Worm (Caenorhabditis elegans) whole organism, young adult: ENCODE measurements around the gene srbc-33.

Experiments
- D2030.7 ChIP-seq: fragments of 200-800 bp; sonication (Bioruptor generic); IDR thresholded peaks from 2 replicates; pipeline ENCODE4 v1.3.6; 2022; ENCODE audit warnings: missing genetic modification reagents, missing genetic modification characterization, missing compliant biosample characterization
- F10E7.11 ChIP-seq: sonication (generic microtip); optimal IDR thresholded peaks from 2 replicates; lab custom pipeline; 2017; ENCODE audit warnings: mild to moderate bottlenecking, missing genetic modification characterization, moderate library complexity, missing compliant biosample characterization
- F52B5.7 ChIP-seq: sonication (generic microtip); optimal IDR thresholded peaks from 2 replicates; lab custom pipeline; 2016; ENCODE audit warnings: mild to moderate bottlenecking, missing genetic modification characterization, missing compliant biosample characterization
- F57A8.1 ChIP-seq: fragments of 200-800 bp; sonication (Bioruptor generic); optimal IDR thresholded peaks from 2 replicates; lab custom pipeline; 2018; ENCODE audit warnings: mild to moderate bottlenecking, missing genetic modification characterization, moderate library complexity, missing compliant biosample characterization
- ceh-27 ChIP-seq: fragments of 200-800 bp; sonication (Bioruptor generic); optimal IDR thresholded peaks from 2 replicates; lab custom pipeline; 2018; ENCODE audit warnings: mild to moderate bottlenecking, missing genetic modification characterization, moderate library complexity, missing compliant biosample characterization
- ceh-40 ChIP-seq: fragments of 200-800 bp; sonication (Bioruptor generic); IDR thresholded peaks from 2 replicates; pipeline ENCODE4 v1.3.6; 2022; ENCODE audit warnings: missing genetic modification characterization, missing compliant biosample characterization
- let-526 ChIP-seq: fragments of 200-800 bp; sonication (Bioruptor generic); IDR thresholded peaks from 2 replicates; pipeline ENCODE4 v1.3.6; 2022; ENCODE audit warnings: missing genetic modification reagents, missing genetic modification characterization, missing compliant biosample characterization
- nhr-179 ChIP-seq: sonication (generic microtip); optimal IDR thresholded peaks from 2 replicates; lab custom pipeline; 2016; ENCODE audit warnings: mild to moderate bottlenecking, missing genetic modification characterization, missing compliant biosample characterization
- snpc-3.4 ChIP-seq: sonication (generic microtip); optimal IDR thresholded peaks from 2 replicates; lab custom pipeline; 2017; ENCODE audit warnings: missing genetic modification characterization, mild to moderate bottlenecking, missing compliant biosample characterization, antibody characterized with exemption, moderate library complexity, missing genotype, missing genetic modification reagents
- snpc-4 ChIP-seq, 5 experiments: fragments of 150-350 bp in 1 of 5; sonication (generic microtip) in 4 of 5; optimal IDR thresholded peaks; 2 replicates each; lab custom pipeline; 2014 to 2018; ENCODE audit warnings: missing genetic modification characterization in 5 of 5, missing biosample characterization in 3 of 5, antibody characterized with exemption in 2 of 5, mild to moderate bottlenecking in 2 of 5, missing compliant biosample characterization in 2 of 5, missing genotype in 2 of 5, moderate library complexity in 2 of 5, missing genetic modification reagents in 1 of 5

ce11 chrV:3490435-3490834 lies 5.8 kb upstream of the srbc-33 start, which contains the start of gene srbc-36:
- TF ChIP-seq nhr-179 (tag; lab: Kevin White, UChicago), result no peak
- TF ChIP-seq F57A8.1 (GFP tag; lab: Kevin White, UChicago), result no peak
- TF ChIP-seq ceh-40 (GFP tag; lab: Robert Waterston, UW), result no peak
- TF ChIP-seq let-526 (GFP tag; lab: Robert Waterston, UW), result no peak
- no peak for TF ChIP-seq snpc-4 (GFP tag; optimal IDR thresholded peaks at IDR 0.05; lab: Kevin White, UChicago)
- TF ChIP-seq snpc-4 (tag; optimal IDR thresholded peaks at IDR 0.05; lab: Kevin White, UChicago), result no peak
- TF ChIP-seq ceh-27 (GFP tag; lab: Kevin White, UChicago), result no peak
- TF ChIP-seq F52B5.7 (tag; lab: Kevin White, UChicago), result no peak
- no peak for TF ChIP-seq snpc-3.4 (tag; lab: Kevin White, UChicago)
- TF ChIP-seq D2030.7 (GFP tag; lab: Robert Waterston, UW), result no peak
- no peak for TF ChIP-seq F10E7.11 (tag; lab: Kevin White, UChicago)
